Fruit fly (Drosophila melanogaster) whole organism, embryonic: Measurements from ENCODE around the gene Vsx1.
A peak's percentile ranks its signal among the peaks of the same experiment; 100 is the strongest.

Experiments
- Abd-B ChIP-seq: fragments of 200-800 bp; sonication (Bioruptor generic); optimal IDR thresholded peaks from 2 replicates; lab custom pipeline; 2018; ENCODE audit warnings: missing biosample characterization, mild to moderate bottlenecking, missing genetic modification characterization, moderate library complexity
- Bdp1 ChIP-seq: fragments of 200-800 bp; sonication (Bioruptor generic); optimal IDR thresholded peaks from 3 replicates; lab custom pipeline; 2016; ENCODE audit warnings: missing biosample characterization, missing genetic modification characterization
- Bgb ChIP-seq: fragments of 200-800 bp; sonication (Bioruptor generic); IDR thresholded peaks from 2 replicates; pipeline ENCODE4 v1.3.6; 2022; ENCODE audit warnings: missing biosample characterization, missing genetic modification characterization; ENCODE audit not compliant: partially characterized antibody
- CG11456 ChIP-seq: fragments of 200-800 bp; sonication (Bioruptor generic); IDR thresholded peaks from 3 replicates; pipeline ENCODE4 v1.3.6; 2022; ENCODE audit warnings: missing biosample characterization, missing genetic modification characterization
- CG12104 ChIP-seq: fragments of 200-800 bp; sonication (Bioruptor generic); optimal IDR thresholded peaks from 3 replicates; lab custom pipeline; 2016; ENCODE audit warnings: missing biosample characterization, missing genetic modification characterization
- CG14014 ChIP-seq: fragments of 200-800 bp; sonication (Bioruptor generic); IDR thresholded peaks from 2 replicates; pipeline ENCODE4 v1.3.6; 2022; ENCODE audit warnings: missing biosample characterization, missing genetic modification characterization
- CG14860 ChIP-seq: fragments of 200-800 bp; sonication (Bioruptor generic); IDR thresholded peaks from 3 replicates; pipeline ENCODE4 v1.3.6; 2022; ENCODE audit warnings: missing biosample characterization, missing genetic modification characterization; ENCODE audit not compliant: partially characterized antibody
- CG14965 ChIP-seq: fragments of 200-800 bp; sonication (Bioruptor generic); optimal IDR thresholded peaks from 2 replicates; lab custom pipeline; 2016; ENCODE audit warnings: missing biosample characterization, missing genetic modification characterization, borderline replicate concordance
- CG16863 ChIP-seq: fragments of 200-800 bp; sonication (Bioruptor generic); optimal IDR thresholded peaks from 3 replicates; lab custom pipeline; 2016; ENCODE audit warnings: missing biosample characterization, missing genetic modification characterization
- CG17612 ChIP-seq: fragments of 200-800 bp; sonication (Bioruptor generic); IDR thresholded peaks from 2 replicates; pipeline ENCODE4 v1.3.6; 2022; ENCODE audit warnings: missing biosample characterization, missing genetic modification characterization
- CG32532 ChIP-seq: fragments of 200-800 bp; sonication (Bioruptor generic); IDR thresholded peaks from 2 replicates; pipeline ENCODE4 v1.3.6; 2022; ENCODE audit warnings: missing biosample characterization, missing genetic modification characterization
- CG3847 ChIP-seq: fragments of 200-800 bp; sonication (Bioruptor generic); IDR thresholded peaks from 2 replicates; pipeline ENCODE4 v1.3.6; 2022; ENCODE audit warnings: missing biosample characterization, missing genetic modification characterization
- CG42726 ChIP-seq: fragments of 200-800 bp; sonication (Bioruptor generic); IDR thresholded peaks from 2 replicates; pipeline ENCODE4 v1.3.6; 2022; ENCODE audit warnings: missing biosample characterization, missing genetic modification characterization; ENCODE audit not compliant: partially characterized antibody
- CG6272 ChIP-seq: fragments of 200-800 bp; sonication (Bioruptor generic); IDR thresholded peaks from 2 replicates; pipeline ENCODE4 v1.3.6; 2022; ENCODE audit warnings: missing biosample characterization, missing genetic modification characterization
- CG6654 ChIP-seq: fragments of 200-800 bp; sonication (Bioruptor generic); optimal IDR thresholded peaks from 2 replicates; lab custom pipeline; 2017; ENCODE audit warnings: missing biosample characterization, mild to moderate bottlenecking, missing genetic modification characterization
- CG6791 ChIP-seq: fragments of 200-800 bp; sonication (Bioruptor generic); IDR thresholded peaks from 3 replicates; pipeline ENCODE4 v1.3.6; 2022; ENCODE audit warnings: missing biosample characterization, missing genetic modification characterization; ENCODE audit not compliant: partially characterized antibody
- CG7839 ChIP-seq: fragments of 200-800 bp; sonication (Bioruptor generic); optimal IDR thresholded peaks from 3 replicates; lab custom pipeline; 2018; ENCODE audit warnings: missing biosample characterization, mild to moderate bottlenecking, missing genetic modification characterization, moderate library complexity
- CG9215 ChIP-seq: fragments of 200-800 bp; sonication (Bioruptor generic); IDR thresholded peaks from 2 replicates; pipeline ENCODE4 v1.3.6; 2022; ENCODE audit warnings: missing biosample characterization, missing genetic modification characterization
- CTCF ChIP-seq: fragments of 200-800 bp; sonication (Bioruptor generic); optimal IDR thresholded peaks from 2 replicates; lab custom pipeline; 2017; ENCODE audit warnings: missing biosample characterization, mild to moderate bottlenecking, missing genetic modification characterization, moderate library complexity
- Dbx ChIP-seq: fragments of 200-800 bp; sonication (Bioruptor generic); IDR thresholded peaks from 3 replicates; pipeline ENCODE4 v1.3.6; 2022; ENCODE audit warnings: missing biosample characterization, missing genetic modification characterization
- Dek ChIP-seq: fragments of 200-800 bp; sonication (Bioruptor generic); optimal IDR thresholded peaks from 3 replicates; lab custom pipeline; 2019; ENCODE audit warnings: missing biosample characterization, mild to moderate bottlenecking, missing genetic modification characterization, moderate library complexity
- Dip2 ChIP-seq: fragments of 200-800 bp; sonication (Bioruptor generic); IDR thresholded peaks from 2 replicates; pipeline ENCODE4 v1.3.6; 2022; ENCODE audit warnings: missing biosample characterization, missing genetic modification characterization
- ERR ChIP-seq: fragments of 200-800 bp; sonication (Bioruptor generic); optimal IDR thresholded peaks from 2 replicates; lab custom pipeline; 2016; ENCODE audit warnings: missing biosample characterization, missing genetic modification characterization
- Lhr ChIP-seq: fragments of 200-800 bp; sonication (Bioruptor generic); optimal IDR thresholded peaks from 3 replicates; lab custom pipeline; 2017; ENCODE audit warnings: mild to moderate bottlenecking, missing biosample characterization, missing genetic modification reagents, missing genetic modification characterization
- Med ChIP-seq: fragments of 200-800 bp; sonication (Bioruptor generic); peaks from one replicate; lab custom pipeline; 2016; ENCODE audit warnings: missing biosample characterization, missing genetic modification characterization, mild to moderate bottlenecking, inconsistent platforms, moderate library complexity
- Oaz ChIP-seq: fragments of 200-800 bp; sonication (Bioruptor generic); IDR thresholded peaks from 2 replicates; pipeline ENCODE4 v1.3.6; 2022; ENCODE audit warnings: missing biosample characterization, missing genetic modification characterization
- Rfx ChIP-seq: fragments of 200-800 bp; sonication (Bioruptor generic); IDR thresholded peaks from 2 replicates; pipeline ENCODE4 v1.3.6; 2022; ENCODE audit warnings: missing biosample characterization, missing genetic modification characterization
- Six4 ChIP-seq: fragments of 200-800 bp; sonication (Bioruptor generic); optimal IDR thresholded peaks from 2 replicates; lab custom pipeline; 2016; ENCODE audit warnings: missing biosample characterization, missing genetic modification characterization
- Trl ChIP-seq, 3 experiments: fragments of >200 bp in 2 of 3; fragments of 200-800 bp in 1 of 3; sonication (Bioruptor generic) in 1 of 3; optimal IDR thresholded peaks; 2 replicates in 1 of 3; 3 replicates in 2 of 3; lab custom pipeline; 2016 to 2017; ENCODE audit warnings: missing biosample characterization in 1 of 3, missing genetic modification characterization in 1 of 3
- Xrp1 ChIP-seq: fragments of 200-800 bp; sonication (Bioruptor generic); IDR thresholded peaks from 2 replicates; pipeline ENCODE4 v1.3.6; 2022; ENCODE audit warnings: missing biosample characterization, missing genetic modification characterization
- dmrt11E ChIP-seq: fragments of 200-800 bp; sonication (Bioruptor generic); optimal IDR thresholded peaks from 3 replicates; lab custom pipeline; 2018; ENCODE audit warnings: missing biosample characterization, mild to moderate bottlenecking, missing genetic modification characterization, moderate library complexity
- dpn ChIP-seq, 2 experiments: fragments of 200-800 bp; sonication (Bioruptor generic); optimal IDR thresholded peaks; 3 replicates each; lab custom pipeline; 2016; ENCODE audit warnings: missing biosample characterization in 2 of 2, missing genetic modification characterization in 2 of 2
- inv ChIP-seq: fragments of 200-800 bp; sonication (Bioruptor generic); IDR thresholded peaks from 2 replicates; pipeline ENCODE4 v1.3.6; 2022; ENCODE audit warnings: missing biosample characterization, missing genetic modification characterization; ENCODE audit not compliant: partially characterized antibody
- jigr1 ChIP-seq: fragments of 200-800 bp; sonication (Bioruptor generic); IDR thresholded peaks from 3 replicates; pipeline ENCODE4 v1.3.6; 2022; ENCODE audit warnings: missing biosample characterization, missing genetic modification characterization
- klu ChIP-seq: fragments of 200-800 bp; sonication (Bioruptor generic); IDR thresholded peaks from 2 replicates; pipeline ENCODE4 v1.3.6; 2022; ENCODE audit warnings: missing biosample characterization, missing genetic modification characterization
- knrl ChIP-seq: fragments of 200-800 bp; sonication (Bioruptor generic); IDR thresholded peaks from 3 replicates; pipeline ENCODE4 v1.3.6; 2022; ENCODE audit warnings: missing biosample characterization, missing genetic modification characterization; ENCODE audit not compliant: partially characterized antibody
- nmo ChIP-seq: fragments of 200-800 bp; sonication (Bioruptor generic); optimal IDR thresholded peaks from 2 replicates; lab custom pipeline; 2018; ENCODE audit warnings: missing biosample characterization, mild to moderate bottlenecking, missing genetic modification characterization, moderate library complexity
- pita ChIP-seq: fragments of 200-800 bp; sonication (Bioruptor generic); optimal IDR thresholded peaks from 2 replicates; lab custom pipeline; 2017; ENCODE audit warnings: missing biosample characterization, mild to moderate bottlenecking, missing genetic modification characterization
- pnt ChIP-seq: fragments of 200-800 bp; sonication (Bioruptor generic); optimal IDR thresholded peaks from 3 replicates; lab custom pipeline; 2016; ENCODE audit warnings: missing biosample characterization, missing genetic modification characterization
- row ChIP-seq: fragments of 200-800 bp; sonication (Bioruptor generic); IDR thresholded peaks from 3 replicates; pipeline ENCODE4 v1.3.6; 2022; ENCODE audit warnings: missing biosample characterization, missing genetic modification characterization
- sens ChIP-seq: fragments of 200-800 bp; sonication (Bioruptor generic); peaks from one replicate; lab custom pipeline; 2016; ENCODE audit warnings: missing biosample characterization, missing genetic modification characterization
- sisA ChIP-seq: fragments of 200-800 bp; sonication (Bioruptor generic); IDR thresholded peaks from 2 replicates; pipeline ENCODE4 v1.3.6; 2022; ENCODE audit warnings: missing biosample characterization, missing genetic modification characterization
- slbo ChIP-seq: fragments of 200-800 bp; sonication (Bioruptor generic); IDR thresholded peaks from 2 replicates; pipeline ENCODE4 v1.3.6; 2022; ENCODE audit warnings: missing biosample characterization, missing genetic modification characterization
- sob ChIP-seq: fragments of 200-800 bp; sonication (Bioruptor generic); IDR thresholded peaks from 2 replicates; pipeline ENCODE4 v1.3.6; 2022; ENCODE audit warnings: missing biosample characterization, missing genetic modification characterization
- vnd ChIP-seq: fragments of 200-800 bp; sonication (Bioruptor generic); IDR thresholded peaks from 3 replicates; pipeline ENCODE4 v1.3.6; 2022; ENCODE audit warnings: missing biosample characterization, missing genetic modification characterization; ENCODE audit not compliant: partially characterized antibody
- yki ChIP-seq: fragments of >200 bp; optimal IDR thresholded peaks from 3 replicates; lab custom pipeline; 2018
- zf30C ChIP-seq: fragments of 200-800 bp; sonication (Bioruptor generic); optimal IDR thresholded peaks from 3 replicates; lab custom pipeline; 2018; ENCODE audit warnings: missing biosample characterization, mild to moderate bottlenecking, missing genetic modification characterization

The Vsx1 gene

DNA sequence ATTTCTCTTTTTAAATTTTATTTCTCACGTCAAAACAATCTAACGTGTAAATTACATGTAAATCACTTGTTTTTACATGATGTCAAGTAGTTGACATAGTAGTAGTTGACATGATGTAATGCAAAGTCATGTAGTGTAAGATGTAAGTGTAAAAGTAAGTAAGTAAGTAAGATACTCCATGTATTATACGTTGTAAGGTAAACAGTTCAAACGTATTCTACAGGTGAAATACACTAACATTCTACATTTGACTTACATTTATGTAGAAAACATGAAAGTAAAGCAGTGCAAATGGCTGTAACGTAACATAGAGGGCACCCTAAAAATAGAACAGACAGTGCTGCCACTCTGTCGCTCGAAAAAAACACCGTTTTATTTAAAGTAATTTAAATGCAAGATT lies 18.9 kb downstream of the Vsx1 start (continued):
- TF ChIP-seq Lhr (peak; percentile 27), ERR (GFP tag; lab: Kevin White, UChicago) (no peak), CG7839 (tag; lab: Kevin White, UChicago) (peak; percentile 8), pnt (GFP tag; lab: Kevin White, UChicago) (peak; percentile 13), sisA (0 out of 2 replicates have a peak, but pooled peaks have one; percentile 36), nmo (peak; percentile 8), Med (GFP tag; lab: Kevin White, UChicago) (peak; percentile 65), dpn (GFP tag; optimal IDR thresholded peaks at IDR 0.05; lab: Kevin White, UChicago) (no peak), dmrt11E (tag; lab: Kevin White, UChicago) (no peak), CG6272 (GFP tag; lab: Robert Waterston, UW) (peak; percentile 44; the same call in 1 of the 2 replicates), CG9215 (GFP tag; lab: Robert Waterston, UW) (peak; percentile 13; the same call in 1 of the 2 replicates), Dbx (peak; percentile 29; the same call in 1 of the 3 replicates), CG6791 (GFP tag; lab: Robert Waterston, UW) (peak; percentile 64; the same call in 2 of the 3 replicates), CTCF (GFP tag; lab: Kevin White, UChicago) (peak; percentile 93), Dip2 (GFP tag; lab: Robert Waterston, UW) (peak; percentile 95), Six4 (GFP tag; lab: Kevin White, UChicago) (no peak), inv (GFP tag; lab: Robert Waterston, UW) (peak; percentile 61), CG14860 (peak; percentile 41; the same call in 1 of the 3 replicates), row (GFP tag; lab: Robert Waterston, UW) (0 out of 3 replicates have a peak, but pooled peaks have one; percentile 21), CG14014 (no peak), Trl (optimal IDR thresholded peaks at IDR 0.05; lab: Kevin White, UChicago) (no peak), Trl (GFP tag; optimal IDR thresholded peaks at IDR 0.05; lab: Kevin White, UChicago) (peak; percentile 14), pita (peak; percentile 37), klu (GFP tag; lab: Robert Waterston, UW) (peak; percentile 19; the same call in 1 of the 2 replicates), yki (lab: Kevin White, UChicago) (peak; percentile 23), CG42726 (GFP tag; lab: Robert Waterston, UW) (peak; percentile 90), CG3847 (GFP tag; lab: Robert Waterston, UW) (peak; percentile 54; the same call in 1 of the 2 replicates), CG14965 (GFP tag; lab: Kevin White, UChicago) (no peak), Bgb (GFP tag; lab: Robert Waterston, UW) (peak; percentile 91), CG11456 (GFP tag; lab: Robert Waterston, UW) (0 out of 3 replicates have a peak, but pooled peaks have one; percentile 45), Abd-B (peak; percentile 10), vnd (peak; percentile 47; the same call in 2 of the 3 replicates), sob (peak; percentile 18; the same call in 1 of the 2 replicates), Xrp1 (GFP tag; lab: Robert Waterston, UW) (0 out of 2 replicates have a peak, but pooled peaks have one; percentile 10), knrl (GFP tag; lab: Robert Waterston, UW) (peak; percentile 89), Rfx (GFP tag; lab: Robert Waterston, UW) (peak; percentile 41; the same call in 1 of the 2 replicates), Oaz (GFP tag; lab: Robert Waterston, UW) (no peak), CG6654 (GFP tag; lab: Kevin White, UChicago) (no peak), slbo (GFP tag; lab: Robert Waterston, UW) (peak; percentile 56), CG32532 (GFP tag; lab: Robert Waterston, UW) (peak; percentile 39), sens (GFP tag; lab: Kevin White, UChicago) (peak; percentile 56)

DNA sequence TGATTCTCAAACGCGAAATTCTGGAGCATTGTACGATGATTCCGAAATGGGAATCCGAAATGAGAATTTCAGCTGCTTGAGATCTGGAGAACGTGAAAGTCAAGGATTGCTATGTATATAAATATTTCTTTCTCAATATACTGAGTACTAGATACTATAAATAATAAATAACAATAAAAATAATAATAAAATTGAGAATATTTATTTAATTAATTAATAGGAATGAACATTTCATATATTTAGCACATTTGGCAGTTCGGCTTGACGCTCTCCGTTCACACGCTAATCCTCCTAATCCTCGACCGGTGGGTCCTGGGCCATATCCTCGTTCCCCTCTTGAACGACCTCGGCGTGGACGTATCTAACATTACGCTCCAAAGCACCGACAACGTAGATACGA lies 20.3 kb downstream of the Vsx1 start, which contains the start of gene CG34435:
Gene CG34435 (minus strand): TSS at position 101 of the 400 bp plus-strand sequence.
- TF ChIP-seq Bdp1 (no peak), CG17612 (GFP tag; lab: Robert Waterston, UW) (no peak), jigr1 (GFP tag; lab: Robert Waterston, UW) (no peak), CG14014 (no peak), zf30C (GFP tag; lab: Kevin White, UChicago) (no peak), Dek (tag; lab: Kevin White, UChicago) (no peak), CG16863 (GFP tag; lab: Kevin White, UChicago) (no peak), CG12104 (GFP tag; lab: Kevin White, UChicago) (no peak)
